Worm (Caenorhabditis elegans) whole organism, L1 larva: ENCODE measurements around the gene F54C9.7.

Experiments used
- C16A3.4 ChIP-seq: fragments of 150-350 bp; optimal IDR thresholded peaks from 2 replicates; lab custom pipeline; 2014; ENCODE audit warnings: missing biosample characterization, missing genetic modification characterization
- F16B12.6 ChIP-seq: fragments of 150-350 bp; optimal IDR thresholded peaks from 2 replicates; lab custom pipeline; 2014; ENCODE audit warnings: missing biosample characterization, missing genetic modification characterization
- Y116A8C.19 ChIP-seq: sonication (generic microtip); optimal IDR thresholded peaks from 2 replicates; lab custom pipeline; 2016; ENCODE audit warnings: missing compliant biosample characterization, missing genetic modification characterization, borderline replicate concordance
- aha-1 ChIP-seq: fragments of 150-350 bp; optimal IDR thresholded peaks from 2 replicates; lab custom pipeline; 2014; ENCODE audit warnings: missing biosample characterization, missing genetic modification characterization
- aly-2 ChIP-seq: fragments of 150-350 bp; optimal IDR thresholded peaks from 2 replicates; lab custom pipeline; 2014; ENCODE audit warnings: missing biosample characterization, missing genetic modification characterization
- blmp-1 ChIP-seq: fragments of 150-350 bp; optimal IDR thresholded peaks from 2 replicates; lab custom pipeline; 2014; ENCODE audit warnings: missing biosample characterization, missing genetic modification characterization
- ceh-82 ChIP-seq, 3 experiments: fragments of 150-350 bp in 1 of 3; sonication (generic microtip) in 2 of 3; optimal IDR thresholded peaks; 2 replicates each; lab custom pipeline; 2014 to 2017; ENCODE audit warnings: missing biosample characterization in 3 of 3, missing genetic modification characterization in 3 of 3
- dpl-1 ChIP-seq, 3 experiments: fragments of 150-350 bp in 2 of 3; sonication (generic microtip) in 1 of 3; optimal IDR thresholded peaks; 2 replicates each; lab custom pipeline; 2014 to 2017; ENCODE audit warnings: missing biosample characterization in 3 of 3, missing genetic modification characterization in 3 of 3, missing genetic modification reagents in 3 of 3
- dsc-1 ChIP-seq: sonication (generic microtip); optimal IDR thresholded peaks from 2 replicates; lab custom pipeline; 2016; ENCODE audit warnings: mild to moderate bottlenecking, missing genetic modification characterization, missing compliant biosample characterization
- efl-3 ChIP-seq: fragments of 200-800 bp; sonication (Bioruptor generic); optimal IDR thresholded peaks from 2 replicates; lab custom pipeline; 2018; ENCODE audit warnings: mild to moderate bottlenecking, missing genetic modification characterization, missing compliant biosample characterization
- egl-13 ChIP-seq: sonication (generic microtip); optimal IDR thresholded peaks from 2 replicates; lab custom pipeline; 2016; ENCODE audit warnings: missing genotype, missing genetic modification reagents, missing genetic modification characterization, missing compliant biosample characterization
- egl-27 ChIP-seq, 2 experiments: fragments of 150-350 bp in 1 of 2; sonication (generic microtip); optimal IDR thresholded peaks; 3 replicates each; lab custom pipeline; 2017 to 2018; ENCODE audit warnings: missing biosample characterization in 2 of 2, missing genetic modification characterization in 2 of 2, missing genetic modification reagents in 2 of 2
- elt-2 ChIP-seq: sonication (generic microtip); optimal IDR thresholded peaks from 2 replicates; lab custom pipeline; 2016; ENCODE audit warnings: missing genetic modification characterization, mild to moderate bottlenecking, inconsistent platforms, missing compliant biosample characterization, missing genetic modification reagents
- elt-3 ChIP-seq, 6 experiments: fragments of 150-350 bp in 1 of 6; sonication (generic microtip); optimal IDR thresholded peaks; 2 replicates each; lab custom pipeline; 2017 to 2018; ENCODE audit warnings: missing biosample characterization in 6 of 6, missing genetic modification characterization in 6 of 6, inconsistent platforms in 1 of 6
- fkh-10 ChIP-seq: sonication (generic microtip); optimal IDR thresholded peaks from 2 replicates; lab custom pipeline; 2017; ENCODE audit warnings: missing biosample characterization, missing genetic modification reagents, missing genetic modification characterization
- hlh-17 ChIP-seq: fragments of 200-800 bp; sonication (Bioruptor generic); optimal IDR thresholded peaks from 2 replicates; lab custom pipeline; 2018; ENCODE audit warnings: missing genetic modification characterization, mild to moderate bottlenecking, missing compliant biosample characterization, moderate library complexity, borderline replicate concordance
- hlh-4 ChIP-seq: sonication (generic microtip); optimal IDR thresholded peaks from 2 replicates; lab custom pipeline; 2016; ENCODE audit warnings: mild to moderate bottlenecking, missing genetic modification characterization, missing compliant biosample characterization
- hpl-2 ChIP-seq: fragments of 150-350 bp; optimal IDR thresholded peaks from 2 replicates; lab custom pipeline; 2014; ENCODE audit warnings: missing biosample characterization, missing genetic modification reagents, missing genetic modification characterization
- irx-1 ChIP-seq: sonication (generic microtip); optimal IDR thresholded peaks from 2 replicates; lab custom pipeline; 2016; ENCODE audit warnings: missing genetic modification characterization, missing compliant biosample characterization
- lin-14 ChIP-seq: fragments of 200-800 bp; sonication (Bioruptor generic); optimal IDR thresholded peaks from 2 replicates; lab custom pipeline; 2018; ENCODE audit warnings: mild to moderate bottlenecking, missing genetic modification characterization, moderate library complexity, missing compliant biosample characterization
- lin-35 ChIP-seq, 2 experiments: fragments of 150-350 bp; optimal IDR thresholded peaks; 2 replicates each; lab custom pipeline; 2014; ENCODE audit warnings: missing biosample characterization in 2 of 2, missing genetic modification characterization in 2 of 2, missing genetic modification reagents in 2 of 2
- lin-39 ChIP-seq: fragments of 150-350 bp; optimal IDR thresholded peaks from 2 replicates; lab custom pipeline; 2014; ENCODE audit warnings: missing biosample characterization, missing genetic modification reagents, missing genetic modification characterization
- lsy-2 ChIP-seq, 2 experiments: fragments of 150-350 bp; optimal IDR thresholded peaks; 2 replicates each; lab custom pipeline; 2014; ENCODE audit warnings: missing biosample characterization in 2 of 2, missing genetic modification characterization in 2 of 2
- mab-9 ChIP-seq: fragments of 200-800 bp; sonication (Bioruptor generic); IDR thresholded peaks from 2 replicates; pipeline ENCODE4 v1.3.6; 2022; ENCODE audit warnings: missing genetic modification reagents, missing genetic modification characterization, missing compliant biosample characterization
- mef-2 ChIP-seq: fragments of 150-350 bp; optimal IDR thresholded peaks from 2 replicates; lab custom pipeline; 2014; ENCODE audit warnings: missing biosample characterization, missing genetic modification characterization
- mep-1 ChIP-seq: fragments of 150-350 bp; optimal IDR thresholded peaks from 2 replicates; lab custom pipeline; 2014; ENCODE audit warnings: missing biosample characterization, missing genetic modification characterization
- nhr-28 ChIP-seq: fragments of 150-350 bp; optimal IDR thresholded peaks from 2 replicates; lab custom pipeline; 2014; ENCODE audit warnings: missing biosample characterization, missing genetic modification characterization
- nhr-47 ChIP-seq: sonication (generic microtip); optimal IDR thresholded peaks from 2 replicates; lab custom pipeline; 2016; ENCODE audit warnings: mild to moderate bottlenecking, missing genetic modification characterization, moderate library complexity, missing compliant biosample characterization
- nhr-71 ChIP-seq: sonication (generic microtip); optimal IDR thresholded peaks from 2 replicates; lab custom pipeline; 2016; ENCODE audit warnings: mild to moderate bottlenecking, missing genetic modification characterization, moderate library complexity, missing compliant biosample characterization
- nhr-76 ChIP-seq: sonication (generic microtip); optimal IDR thresholded peaks from 2 replicates; lab custom pipeline; 2017; ENCODE audit warnings: missing biosample characterization, missing genetic modification characterization
- nhr-84 ChIP-seq: sonication (generic microtip); optimal IDR thresholded peaks from 2 replicates; lab custom pipeline; 2017; ENCODE audit warnings: missing biosample characterization, missing genetic modification characterization
- nhr-85 ChIP-seq: sonication (generic microtip); peaks from one replicate; lab custom pipeline; 2016; ENCODE audit warnings: missing genetic modification characterization, inconsistent platforms, missing compliant biosample characterization
- nhr-90 ChIP-seq: sonication (generic microtip); optimal IDR thresholded peaks from 2 replicates; lab custom pipeline; 2016; ENCODE audit warnings: mild to moderate bottlenecking, missing genetic modification characterization, missing compliant biosample characterization; ENCODE audit not compliant: poor library complexity
- rnt-1 ChIP-seq: sonication (generic microtip); optimal IDR thresholded peaks from 2 replicates; lab custom pipeline; 2016; ENCODE audit warnings: mild to moderate bottlenecking, missing genetic modification characterization, moderate library complexity, missing compliant biosample characterization
- snpc-4 ChIP-seq: fragments of 150-350 bp; optimal IDR thresholded peaks from 2 replicates; lab custom pipeline; 2014; ENCODE audit warnings: missing biosample characterization, missing genetic modification characterization
- snu-23 ChIP-seq: sonication (generic microtip); optimal IDR thresholded peaks from 2 replicates; lab custom pipeline; 2016; ENCODE audit warnings: missing genetic modification characterization, missing compliant biosample characterization
- sox-4 ChIP-seq: sonication (generic microtip); optimal IDR thresholded peaks from 2 replicates; lab custom pipeline; 2016; ENCODE audit warnings: missing genetic modification characterization, missing compliant biosample characterization
- sup-37 ChIP-seq: fragments of 200-800 bp; sonication (Bioruptor generic); optimal IDR thresholded peaks from 2 replicates; lab custom pipeline; 2018; ENCODE audit warnings: mild to moderate bottlenecking, missing genetic modification characterization, missing compliant biosample characterization
- swsn-7 ChIP-seq: sonication (generic microtip); optimal IDR thresholded peaks from 2 replicates; lab custom pipeline; 2016; ENCODE audit warnings: missing genetic modification characterization, missing compliant biosample characterization
- unc-30 ChIP-seq: sonication (generic microtip); optimal IDR thresholded peaks from 2 replicates; lab custom pipeline; 2017; ENCODE audit warnings: missing biosample characterization, missing genetic modification characterization
- unc-86 ChIP-seq: sonication (generic microtip); optimal IDR thresholded peaks from 2 replicates; lab custom pipeline; 2016; ENCODE audit warnings: missing genetic modification characterization, missing compliant biosample characterization
- xbp-1 ChIP-seq: sonication (generic microtip); optimal IDR thresholded peaks from 2 replicates; lab custom pipeline; 2016; ENCODE audit warnings: missing genetic modification characterization, missing compliant biosample characterization
- zag-1 ChIP-seq: fragments of 150-350 bp; optimal IDR thresholded peaks from 2 replicates; lab custom pipeline; 2014; ENCODE audit warnings: missing biosample characterization, missing genetic modification characterization
- ztf-4 ChIP-seq: fragments of 150-350 bp; optimal IDR thresholded peaks from 2 replicates; lab custom pipeline; 2014; ENCODE audit warnings: missing biosample characterization, missing genetic modification characterization

Gene F54C9.7

ce11 chrII:8525133-8525736, 47.9 kb upstream of the F54C9.7 start, which contains the start of the genes prp-9 and mrps-18B (continued):
- TF ChIP-seq mab-9 (GFP tag; lab: Robert Waterston, UW) = no peak
- no peak for TF ChIP-seq nhr-84 (tag; lab: Kevin White, UChicago)
- no peak for TF ChIP-seq nhr-28
- peak; percentile 41 for TF ChIP-seq swsn-7 (tag; lab: Kevin White, UChicago)
- no peak for TF ChIP-seq aha-1
- peak; percentile 53 for TF ChIP-seq C16A3.4
- TF ChIP-seq dpl-1 (GFP tag; optimal IDR thresholded peaks at IDR 0.05; lab: Kevin White, UChicago) = peak in 2 of 3 experiments; percentile 25 to 56
- no peak for TF ChIP-seq snpc-4 (tag; lab: Kevin White, UChicago)
- no peak for TF ChIP-seq zag-1 (tag; lab: Kevin White, UChicago)
- TF ChIP-seq hlh-4 (tag; lab: Kevin White, UChicago) = no peak
- TF ChIP-seq fkh-10 (GFP tag; lab: Kevin White, UChicago) = no peak
- no peak for TF ChIP-seq egl-13 (tag; lab: Kevin White, UChicago)
- no peak for TF ChIP-seq ztf-4 (tag; lab: Kevin White, UChicago)
- TF ChIP-seq nhr-90 = peak; percentile 3
- no peak for TF ChIP-seq Y116A8C.19 (tag; lab: Kevin White, UChicago)
- TF ChIP-seq rnt-1 (tag; lab: Kevin White, UChicago) = peak; percentile 4
- no peak for TF ChIP-seq unc-30 (tag; lab: Kevin White, UChicago)
- TF ChIP-seq nhr-85 = no peak
- no peak for TF ChIP-seq elt-2 (tag; lab: Kevin White, UChicago)
- peak; percentile 63 for TF ChIP-seq blmp-1 (tag; lab: Kevin White, UChicago)
- TF ChIP-seq lin-39 (tag; lab: Kevin White, UChicago) = no peak
- TF ChIP-seq aly-2 (tag; lab: Kevin White, UChicago) = no peak
- TF ChIP-seq hpl-2 (GFP tag; lab: Kevin White, UChicago) = no peak
- TF ChIP-seq hlh-17 = no peak
- no peak for TF ChIP-seq nhr-76 (tag; lab: Kevin White, UChicago)
- peak; percentile 31 for TF ChIP-seq nhr-47 (tag; lab: Kevin White, UChicago)
- peak in 1 of 2 experiments; percentile 46 for TF ChIP-seq lin-35 (GFP tag; optimal IDR thresholded peaks at IDR 0.05; lab: Kevin White, UChicago)
- no peak for TF ChIP-seq unc-86 (tag; lab: Kevin White, UChicago)
- TF ChIP-seq F16B12.6 (tag; lab: Kevin White, UChicago) = peak; percentile 83
- no peak for TF ChIP-seq egl-27 (tag; optimal IDR thresholded peaks at IDR 0.05; lab: Kevin White, UChicago)
- peak in 2 of 3 experiments; percentile 27 to 32 for TF ChIP-seq ceh-82 (tag; optimal IDR thresholded peaks at IDR 0.05; lab: Kevin White, UChicago)
- TF ChIP-seq irx-1 = no peak
- TF ChIP-seq xbp-1 (tag; lab: Kevin White, UChicago) = peak; percentile 34
- TF ChIP-seq efl-3 = no peak
- TF ChIP-seq sup-37 = no peak

- TF ChIP-seq elt-3 (tag; optimal IDR thresholded peaks at IDR 0.05; lab: Kevin White, UChicago) (peak in 1 of 6 experiments; percentile 29), blmp-1 (tag; lab: Kevin White, UChicago) (peak; percentile 75), mef-2 (no peak), dsc-1 (tag; lab: Kevin White, UChicago) (no peak), lsy-2 (tag; optimal IDR thresholded peaks at IDR 0.05; lab: Kevin White, UChicago) (peak in 1 of 2 experiments; percentile 13), mep-1 (tag; lab: Kevin White, UChicago) (peak; percentile 9), fkh-10 (GFP tag; lab: Kevin White, UChicago) (no peak), nhr-85 (peak; percentile 60), F16B12.6 (tag; lab: Kevin White, UChicago) (no peak), aha-1 (no peak), lin-14 (GFP tag; lab: Kevin White, UChicago) (peak; percentile 2), nhr-71 (tag; lab: Kevin White, UChicago) (no peak), sox-4 (tag; lab: Kevin White, UChicago) (no peak), ztf-4 (tag; lab: Kevin White, UChicago) (no peak), snu-23 (GFP tag; lab: Kevin White, UChicago) (peak; percentile 13), elt-2 (tag; lab: Kevin White, UChicago) (no peak), sup-37 (no peak)
These were observed 43.9 kb upstream of the F54C9.7 start for ce11 chrII:8529176-8529698.
